Worm (Caenorhabditis elegans) whole organism, mixed stage, embryonic: ENCODE measurements around the gene C09E7.10.

ENCODE experiments used
- M03D4.4 ChIP-seq: sonication (generic microtip); optimal IDR thresholded peaks from 2 replicates; lab custom pipeline; 2017; ENCODE audit warnings: mild to moderate bottlenecking, missing genetic modification characterization, missing compliant biosample characterization
- ceh-39 ChIP-seq: fragments of 150-350 bp; optimal IDR thresholded peaks from 2 replicates; lab custom pipeline; 2014; ENCODE audit warnings: missing biosample characterization, missing genetic modification characterization
- ceh-83 ChIP-seq: fragments of 200-800 bp; sonication (Bioruptor generic); optimal IDR thresholded peaks from 2 replicates; lab custom pipeline; 2018; ENCODE audit warnings: mild to moderate bottlenecking, missing genetic modification characterization, missing compliant biosample characterization
- cnd-1 ChIP-seq: fragments of 200-800 bp; sonication (Bioruptor generic); optimal IDR thresholded peaks from 2 replicates; lab custom pipeline; 2018; ENCODE audit warnings: mild to moderate bottlenecking, missing genetic modification characterization, missing compliant biosample characterization
- drap-1 ChIP-seq: fragments of 200-800 bp; sonication (Bioruptor generic); optimal IDR thresholded peaks from 3 replicates; lab custom pipeline; 2018; ENCODE audit warnings: mild to moderate bottlenecking, missing genetic modification characterization, missing compliant biosample characterization
- elt-1 ChIP-seq: sonication (generic microtip); optimal IDR thresholded peaks from 2 replicates; lab custom pipeline; 2017; ENCODE audit warnings: missing genetic modification characterization, mild to moderate bottlenecking, missing compliant biosample characterization, antibody characterized with exemption, moderate library complexity, borderline replicate concordance; ENCODE audit not compliant: insufficient read depth
- elt-3 ChIP-seq: fragments of 150-350 bp; optimal IDR thresholded peaks from 2 replicates; lab custom pipeline; 2014; ENCODE audit warnings: missing biosample characterization, missing genetic modification characterization
- flh-1 ChIP-seq: fragments of 200-800 bp; sonication (Bioruptor generic); optimal IDR thresholded peaks from 2 replicates; lab custom pipeline; 2018; ENCODE audit warnings: mild to moderate bottlenecking, missing genetic modification characterization, moderate library complexity, missing compliant biosample characterization
- ham-2 ChIP-seq: fragments of 200-800 bp; sonication (Bioruptor generic); optimal IDR thresholded peaks from 2 replicates; lab custom pipeline; 2018; ENCODE audit warnings: mild to moderate bottlenecking, missing genetic modification characterization, missing compliant biosample characterization
- lin-13 ChIP-seq: fragments of 150-350 bp; optimal IDR thresholded peaks from 2 replicates; lab custom pipeline; 2014; ENCODE audit warnings: missing biosample characterization, missing genetic modification characterization
- lsy-2 ChIP-seq: fragments of 150-350 bp; optimal IDR thresholded peaks from 2 replicates; lab custom pipeline; 2014; ENCODE audit warnings: missing biosample characterization, missing genetic modification characterization
- mab-5 ChIP-seq: fragments of 150-350 bp; optimal IDR thresholded peaks from 2 replicates; lab custom pipeline; 2014; ENCODE audit warnings: missing biosample characterization, missing genetic modification characterization
- mep-1 ChIP-seq: fragments of 150-350 bp; optimal IDR thresholded peaks from 2 replicates; lab custom pipeline; 2017; ENCODE audit warnings: missing biosample characterization, missing genetic modification reagents, missing genetic modification characterization, inconsistent platforms
- mls-2 ChIP-seq: sonication (generic microtip); optimal IDR thresholded peaks from 2 replicates; lab custom pipeline; 2016; ENCODE audit warnings: mild to moderate bottlenecking, missing genetic modification characterization, moderate library complexity, missing compliant biosample characterization
- nhr-12 ChIP-seq: fragments of 150-350 bp; optimal IDR thresholded peaks from 2 replicates; lab custom pipeline; 2014; ENCODE audit warnings: missing biosample characterization, missing genetic modification characterization
- nhr-2 ChIP-seq: fragments of 150-350 bp; optimal IDR thresholded peaks from 2 replicates; lab custom pipeline; 2014; ENCODE audit warnings: missing biosample characterization, missing genetic modification characterization
- nhr-28 ChIP-seq: fragments of 150-350 bp; optimal IDR thresholded peaks from 2 replicates; lab custom pipeline; 2014; ENCODE audit warnings: missing biosample characterization, missing genetic modification characterization
- nhr-76 ChIP-seq: sonication (generic microtip); optimal IDR thresholded peaks from 2 replicates; lab custom pipeline; 2017; ENCODE audit warnings: missing biosample characterization, missing genetic modification characterization
- sem-2 ChIP-seq: fragments of 200-800 bp; sonication (Bioruptor generic); optimal IDR thresholded peaks from 2 replicates; lab custom pipeline; 2018; ENCODE audit warnings: mild to moderate bottlenecking, missing genetic modification characterization, missing compliant biosample characterization
- snpc-4 ChIP-seq: fragments of 150-350 bp; optimal IDR thresholded peaks from 2 replicates; lab custom pipeline; 2014; ENCODE audit warnings: missing biosample characterization, missing genetic modification characterization
- sptf-1 ChIP-seq: sonication (generic microtip); optimal IDR thresholded peaks from 2 replicates; lab custom pipeline; 2017; ENCODE audit warnings: mild to moderate bottlenecking, missing genetic modification characterization, moderate library complexity, missing compliant biosample characterization
- unc-120 ChIP-seq: sonication (generic microtip); optimal IDR thresholded peaks from 2 replicates; lab custom pipeline; 2017; ENCODE audit warnings: missing genetic modification characterization, missing compliant biosample characterization; ENCODE audit not compliant: poor library complexity, severe bottlenecking
- unc-39 ChIP-seq: fragments of 150-350 bp; optimal IDR thresholded peaks from 2 replicates; lab custom pipeline; 2014; ENCODE audit warnings: missing biosample characterization, missing genetic modification characterization
- unc-62 ChIP-seq: fragments of 150-350 bp; optimal IDR thresholded peaks from 2 replicates; lab custom pipeline; 2014; ENCODE audit warnings: missing biosample characterization, missing genetic modification reagents, missing genetic modification characterization
- ztf-11 ChIP-seq: fragments of 150-350 bp; optimal IDR thresholded peaks from 2 replicates; lab custom pipeline; 2014; ENCODE audit warnings: missing biosample characterization, missing genetic modification characterization

Gene C09E7.10

ce11 chrIII:6509301-6509700 is 10.5 kb downstream of the C09E7.10 start:
- no peak for TF ChIP-seq elt-1
- TF ChIP-seq sptf-1 = no peak
- TF ChIP-seq ham-2 (GFP tag; lab: Kevin White, UChicago) = no peak
- no peak for TF ChIP-seq nhr-76 (tag; lab: Kevin White, UChicago)
- no peak for TF ChIP-seq lin-13 (tag; lab: Kevin White, UChicago)
- TF ChIP-seq sem-2 (GFP tag; lab: Kevin White, UChicago) = no peak
- no peak for TF ChIP-seq mep-1 (tag; lab: Kevin White, UChicago)
- TF ChIP-seq unc-120 (tag; lab: Kevin White, UChicago) = no peak
- TF ChIP-seq M03D4.4 (tag; lab: Kevin White, UChicago) = no peak
- TF ChIP-seq mls-2 (tag; lab: Kevin White, UChicago) = no peak
- no peak for TF ChIP-seq unc-62
- TF ChIP-seq cnd-1 = no peak
- TF ChIP-seq ceh-39 = no peak
- no peak for TF ChIP-seq unc-39 (tag; lab: Kevin White, UChicago)
- TF ChIP-seq nhr-12 (tag; lab: Kevin White, UChicago) = no peak

- TF ChIP-seq unc-39 (tag; lab: Kevin White, UChicago) (no peak), flh-1 (no peak), sptf-1 (no peak)
Observed at ce11 chrIII:6508327-6508726, 11.5 kb downstream of the C09E7.10 start.

- TF ChIP-seq ceh-83 (GFP tag; lab: Kevin White, UChicago) (no peak), nhr-76 (tag; lab: Kevin White, UChicago) (no peak), elt-3 (no peak), lin-13 (tag; lab: Kevin White, UChicago) (no peak), unc-120 (tag; lab: Kevin White, UChicago) (no peak)
Observed at ce11 chrIII:6507832-6508231, 12.0 kb downstream of the C09E7.10 start, which contains the start of gene F23F12.12. F23F12.12 (plus strand) TSS chrIII:6508132.

- TF ChIP-seq M03D4.4 (tag; lab: Kevin White, UChicago) (no peak), nhr-76 (tag; lab: Kevin White, UChicago) (no peak)
Observed at ce11 chrIII:6500032-6500564, 19.8 kb downstream of the C09E7.10 start, which contains the start of gene F23F12.3. F23F12.3 (plus strand) TSS chrIII:6500514.

DNA sequence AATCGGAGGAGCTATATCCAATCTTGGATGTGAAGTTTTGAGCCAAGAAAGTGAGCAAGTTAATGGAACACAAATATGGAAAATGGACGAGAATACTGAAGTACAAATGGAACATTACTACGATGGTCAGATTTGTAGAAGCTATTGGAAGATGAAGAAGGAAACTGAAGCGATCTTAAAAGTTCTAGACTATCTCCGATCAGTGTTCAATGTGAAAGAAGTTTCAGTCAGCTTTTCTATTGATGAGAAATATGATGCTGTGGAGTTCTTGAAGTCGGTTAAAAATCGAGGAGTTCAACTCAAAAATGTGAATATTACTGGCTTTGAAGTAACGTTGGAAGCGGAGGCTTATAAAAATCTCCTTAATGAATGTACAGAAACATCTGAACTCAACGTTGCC is 20.7 kb downstream of the C09E7.10 start:
- no peak for TF ChIP-seq M03D4.4 (tag; lab: Kevin White, UChicago)
- TF ChIP-seq ceh-83 (GFP tag; lab: Kevin White, UChicago) = no peak
- no peak for TF ChIP-seq mab-5 (tag; lab: Kevin White, UChicago)
- no peak for TF ChIP-seq nhr-2 (tag; lab: Kevin White, UChicago)
- no peak for TF ChIP-seq mls-2 (tag; lab: Kevin White, UChicago)
- no peak for TF ChIP-seq lsy-2 (tag; lab: Kevin White, UChicago)
- no peak for TF ChIP-seq ham-2 (GFP tag; lab: Kevin White, UChicago)
- TF ChIP-seq elt-1 = no peak
- no peak for TF ChIP-seq nhr-28
- TF ChIP-seq snpc-4 (tag; lab: Kevin White, UChicago) = no peak
- TF ChIP-seq nhr-76 (tag; lab: Kevin White, UChicago) = no peak
- no peak for TF ChIP-seq unc-120 (tag; lab: Kevin White, UChicago)
- no peak for TF ChIP-seq drap-1

DNA sequence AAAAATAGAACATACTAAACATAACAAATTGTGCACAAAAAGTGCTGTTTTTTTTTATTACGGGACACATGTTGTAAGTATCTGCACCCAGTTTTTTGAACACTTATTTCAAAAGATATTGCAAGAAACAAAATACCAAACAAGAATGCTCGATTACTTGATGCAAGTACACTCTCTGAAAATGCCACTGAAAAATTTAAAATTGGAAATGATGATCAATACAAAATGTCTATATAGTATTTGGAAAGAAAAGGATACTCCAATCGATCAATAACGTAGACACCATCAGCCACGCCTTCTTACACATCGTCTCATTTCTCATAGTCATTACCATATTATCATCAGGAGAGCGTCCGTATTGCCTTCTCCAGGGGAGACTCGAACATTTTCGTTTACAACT is 21.7 kb downstream of the C09E7.10 start, which contains the start of gene sdz-15:
Gene sdz-15, plus strand, starts transcription at position 301 of the 400 bp plus-strand sequence.
- TF ChIP-seq lsy-2 (tag; lab: Kevin White, UChicago) = no peak
- TF ChIP-seq ztf-11 (tag; lab: Kevin White, UChicago) = no peak
- no peak for TF ChIP-seq nhr-76 (tag; lab: Kevin White, UChicago)
- no peak for TF ChIP-seq mab-5 (tag; lab: Kevin White, UChicago)
- TF ChIP-seq snpc-4 (tag; lab: Kevin White, UChicago) = no peak
- no peak for TF ChIP-seq sptf-1

ce11 chrIII:6495191-6495723 is 24.6 kb downstream of the C09E7.10 start, which contains the start of gene F23F12.13:
F23F12.13 (plus strand) TSS chrIII:6495673.
- no peak for TF ChIP-seq ceh-83 (GFP tag; lab: Kevin White, UChicago)
